Fruit fly (Drosophila melanogaster) S2 (cell line): ENCODE data around the gene CG17786.

Experiments used
- CG8478 ChIP-seq: fragments of >200 bp; optimal IDR thresholded peaks from 2 replicates; lab custom pipeline; 2018
- CTCF ChIP-seq, 2 experiments: fragments of >200 bp; optimal IDR thresholded peaks; 2 replicates each; lab custom pipeline; 2018

DNA sequence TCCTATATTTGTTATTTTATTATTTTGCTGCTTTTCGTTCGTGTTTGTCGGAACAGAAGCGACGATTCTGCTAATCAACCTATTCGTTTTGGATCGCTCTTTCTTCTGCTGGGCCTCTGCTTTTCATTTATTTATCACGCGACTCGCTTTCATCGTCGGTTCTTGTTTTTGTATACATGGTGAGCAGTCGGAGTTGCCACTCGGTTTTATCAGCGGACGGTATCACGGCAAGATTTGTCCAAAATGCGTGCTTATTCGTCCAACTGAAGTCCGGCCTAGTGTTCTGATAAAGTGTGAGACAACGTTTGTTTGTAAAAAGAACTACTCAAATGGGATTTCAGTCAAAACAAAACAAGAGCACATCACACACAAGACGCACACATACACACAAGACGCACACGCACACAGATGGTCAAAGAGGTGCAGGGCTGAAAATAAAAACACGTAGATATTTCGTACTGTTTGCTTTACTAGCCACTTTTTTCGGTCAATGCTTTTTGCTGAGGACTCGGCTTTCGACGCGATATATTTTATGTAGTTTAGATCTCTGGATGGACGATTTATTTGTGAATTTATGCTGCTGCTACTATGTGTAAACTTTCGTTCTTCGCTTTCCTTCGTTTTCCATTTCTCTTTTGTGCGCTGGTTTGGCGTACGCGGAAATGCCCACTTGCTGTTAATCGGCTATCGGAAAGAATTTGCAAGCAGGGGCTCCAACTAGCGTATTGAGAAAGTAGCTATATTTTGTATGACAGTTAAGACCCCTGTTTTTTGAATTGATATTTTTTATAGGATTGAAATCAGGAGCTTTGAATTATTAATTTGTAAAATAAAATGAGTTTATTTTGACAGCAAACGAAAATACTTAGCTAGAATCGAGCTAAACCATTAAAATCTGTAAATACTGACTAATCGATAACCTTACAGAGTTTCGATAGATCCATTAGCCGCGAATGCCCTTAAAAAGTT lies 3.1 kb upstream of the CG17786 start, which contains the start of gene twin:
- TF ChIP-seq CG8478 (lab: Kevin White, UChicago): no peak
- no peak for TF ChIP-seq CTCF (optimal IDR thresholded peaks at IDR 0.05; lab: Kevin White, UChicago)
